Worm (Caenorhabditis elegans) whole organism, mixed stage, embryonic: ENCODE data around the gene str-177.

Source experiments
- M03D4.4 ChIP-seq: sonication (generic microtip); optimal IDR thresholded peaks from 2 replicates; lab custom pipeline; 2017; ENCODE audit warnings: mild to moderate bottlenecking, missing genetic modification characterization, missing compliant biosample characterization
- bed-3 ChIP-seq: fragments of 200-800 bp; sonication (Bioruptor generic); optimal IDR thresholded peaks from 3 replicates; lab custom pipeline; 2018; ENCODE audit warnings: mild to moderate bottlenecking, missing genetic modification characterization, moderate library complexity, missing compliant biosample characterization
- blmp-1 ChIP-seq: fragments of 150-350 bp; optimal IDR thresholded peaks from 2 replicates; lab custom pipeline; 2014; ENCODE audit warnings: missing biosample characterization, missing genetic modification characterization
- ceh-39 ChIP-seq: fragments of 150-350 bp; optimal IDR thresholded peaks from 2 replicates; lab custom pipeline; 2014; ENCODE audit warnings: missing biosample characterization, missing genetic modification characterization
- ceh-43 ChIP-seq: fragments of 200-800 bp; sonication (Bioruptor generic); optimal IDR thresholded peaks from 2 replicates; lab custom pipeline; 2018; ENCODE audit warnings: mild to moderate bottlenecking, missing genetic modification characterization, moderate library complexity, missing compliant biosample characterization
- ceh-83 ChIP-seq: fragments of 200-800 bp; sonication (Bioruptor generic); optimal IDR thresholded peaks from 2 replicates; lab custom pipeline; 2018; ENCODE audit warnings: mild to moderate bottlenecking, missing genetic modification characterization, missing compliant biosample characterization
- ces-1 ChIP-seq: fragments of 150-350 bp; optimal IDR thresholded peaks from 2 replicates; lab custom pipeline; 2014; ENCODE audit warnings: missing biosample characterization, missing genetic modification reagents, missing genetic modification characterization
- cnd-1 ChIP-seq: fragments of 200-800 bp; sonication (Bioruptor generic); optimal IDR thresholded peaks from 2 replicates; lab custom pipeline; 2018; ENCODE audit warnings: mild to moderate bottlenecking, missing genetic modification characterization, missing compliant biosample characterization
- drap-1 ChIP-seq: fragments of 200-800 bp; sonication (Bioruptor generic); optimal IDR thresholded peaks from 3 replicates; lab custom pipeline; 2018; ENCODE audit warnings: mild to moderate bottlenecking, missing genetic modification characterization, missing compliant biosample characterization
- elt-1 ChIP-seq: sonication (generic microtip); optimal IDR thresholded peaks from 2 replicates; lab custom pipeline; 2017; ENCODE audit warnings: missing genetic modification characterization, mild to moderate bottlenecking, missing compliant biosample characterization, antibody characterized with exemption, moderate library complexity, borderline replicate concordance; ENCODE audit not compliant: insufficient read depth
- elt-3 ChIP-seq: fragments of 150-350 bp; optimal IDR thresholded peaks from 2 replicates; lab custom pipeline; 2014; ENCODE audit warnings: missing biosample characterization, missing genetic modification characterization
- ham-2 ChIP-seq: fragments of 200-800 bp; sonication (Bioruptor generic); optimal IDR thresholded peaks from 2 replicates; lab custom pipeline; 2018; ENCODE audit warnings: mild to moderate bottlenecking, missing genetic modification characterization, missing compliant biosample characterization
- hlh-1 ChIP-seq: fragments of 150-350 bp; optimal IDR thresholded peaks from 2 replicates; lab custom pipeline; 2014; ENCODE audit warnings: missing biosample characterization, missing genetic modification reagents, missing genetic modification characterization
- lin-32 ChIP-seq: fragments of 200-800 bp; sonication (Bioruptor generic); optimal IDR thresholded peaks from 2 replicates; lab custom pipeline; 2018; ENCODE audit warnings: mild to moderate bottlenecking, missing genetic modification characterization, missing compliant biosample characterization
- lsy-2 ChIP-seq: fragments of 150-350 bp; optimal IDR thresholded peaks from 2 replicates; lab custom pipeline; 2014; ENCODE audit warnings: missing biosample characterization, missing genetic modification characterization
- mab-5 ChIP-seq: fragments of 150-350 bp; optimal IDR thresholded peaks from 2 replicates; lab custom pipeline; 2014; ENCODE audit warnings: missing biosample characterization, missing genetic modification characterization
- mep-1 ChIP-seq: fragments of 150-350 bp; optimal IDR thresholded peaks from 2 replicates; lab custom pipeline; 2017; ENCODE audit warnings: missing biosample characterization, missing genetic modification reagents, missing genetic modification characterization, inconsistent platforms
- mls-2 ChIP-seq: sonication (generic microtip); optimal IDR thresholded peaks from 2 replicates; lab custom pipeline; 2016; ENCODE audit warnings: mild to moderate bottlenecking, missing genetic modification characterization, moderate library complexity, missing compliant biosample characterization
- nhr-12 ChIP-seq: fragments of 150-350 bp; optimal IDR thresholded peaks from 2 replicates; lab custom pipeline; 2014; ENCODE audit warnings: missing biosample characterization, missing genetic modification characterization
- nhr-237 ChIP-seq: fragments of 150-350 bp; optimal IDR thresholded peaks from 2 replicates; lab custom pipeline; 2014; ENCODE audit warnings: missing biosample characterization, missing genetic modification characterization
- nhr-28 ChIP-seq: fragments of 150-350 bp; optimal IDR thresholded peaks from 2 replicates; lab custom pipeline; 2014; ENCODE audit warnings: missing biosample characterization, missing genetic modification characterization
- nhr-76 ChIP-seq: sonication (generic microtip); optimal IDR thresholded peaks from 2 replicates; lab custom pipeline; 2017; ENCODE audit warnings: missing biosample characterization, missing genetic modification characterization
- sem-2 ChIP-seq: fragments of 200-800 bp; sonication (Bioruptor generic); optimal IDR thresholded peaks from 2 replicates; lab custom pipeline; 2018; ENCODE audit warnings: mild to moderate bottlenecking, missing genetic modification characterization, missing compliant biosample characterization
- snpc-4 ChIP-seq: fragments of 150-350 bp; optimal IDR thresholded peaks from 2 replicates; lab custom pipeline; 2014; ENCODE audit warnings: missing biosample characterization, missing genetic modification characterization
- sptf-1 ChIP-seq: sonication (generic microtip); optimal IDR thresholded peaks from 2 replicates; lab custom pipeline; 2017; ENCODE audit warnings: mild to moderate bottlenecking, missing genetic modification characterization, moderate library complexity, missing compliant biosample characterization
- tbx-8 ChIP-seq: fragments of 200-800 bp; sonication (Bioruptor generic); optimal IDR thresholded peaks from 2 replicates; lab custom pipeline; 2018; ENCODE audit warnings: mild to moderate bottlenecking, missing genetic modification characterization, moderate library complexity, missing compliant biosample characterization
- unc-120 ChIP-seq: sonication (generic microtip); optimal IDR thresholded peaks from 2 replicates; lab custom pipeline; 2017; ENCODE audit warnings: missing genetic modification characterization, missing compliant biosample characterization; ENCODE audit not compliant: poor library complexity, severe bottlenecking
- unc-39 ChIP-seq: fragments of 150-350 bp; optimal IDR thresholded peaks from 2 replicates; lab custom pipeline; 2014; ENCODE audit warnings: missing biosample characterization, missing genetic modification characterization
- unc-62 ChIP-seq: fragments of 150-350 bp; optimal IDR thresholded peaks from 2 replicates; lab custom pipeline; 2014; ENCODE audit warnings: missing biosample characterization, missing genetic modification reagents, missing genetic modification characterization
- zip-8 ChIP-seq: fragments of 150-350 bp; optimal IDR thresholded peaks from 2 replicates; lab custom pipeline; 2014; ENCODE audit warnings: missing biosample characterization, missing genetic modification characterization
- ztf-11 ChIP-seq: fragments of 150-350 bp; optimal IDR thresholded peaks from 2 replicates; lab custom pipeline; 2014; ENCODE audit warnings: missing biosample characterization, missing genetic modification characterization

str-177 gene

ce11 chrV:9172989-9173388 is 25.8 kb downstream of the str-177 start, which contains the start of gene gad-3:
TSS of gene gad-3 (minus strand) at chrV:9173005.
- TF ChIP-seq nhr-76 (tag; lab: Kevin White, UChicago) (no peak), ceh-43 (GFP tag; lab: Kevin White, UChicago) (no peak), ceh-83 (no peak), mab-5 (tag; lab: Kevin White, UChicago) (no peak), M03D4.4 (no peak), nhr-28 (tag; lab: Kevin White, UChicago) (no peak), unc-62 (GFP tag; lab: Kevin White, UChicago) (no peak), bed-3 (no peak), tbx-8 (GFP tag; lab: Kevin White, UChicago) (no peak), nhr-12 (tag; lab: Kevin White, UChicago) (no peak), elt-3 (tag; lab: Kevin White, UChicago) (no peak)

- TF ChIP-seq lsy-2 (tag; lab: Kevin White, UChicago), result no peak
- no peak for TF ChIP-seq sptf-1 (tag; lab: Kevin White, UChicago)
- no peak for TF ChIP-seq unc-120 (tag; lab: Kevin White, UChicago)
- no peak for TF ChIP-seq ceh-83
- TF ChIP-seq ceh-39 (tag; lab: Kevin White, UChicago), result no peak
- no peak for TF ChIP-seq M03D4.4
- TF ChIP-seq ztf-11 (tag; lab: Kevin White, UChicago), result no peak
These were observed 30.7 kb downstream of the str-177 start, which contains the start of gene B0222.11 for ce11 chrV:9168089-9168488. TSS of gene B0222.11 (minus strand) at chrV:9168189.

- no peak for TF ChIP-seq unc-39 (tag; lab: Kevin White, UChicago)
- TF ChIP-seq elt-1 (tag; lab: Kevin White, UChicago), result no peak
- no peak for TF ChIP-seq nhr-28 (tag; lab: Kevin White, UChicago)
- TF ChIP-seq tbx-8 (GFP tag; lab: Kevin White, UChicago), result no peak
- no peak for TF ChIP-seq zip-8
- no peak for TF ChIP-seq ceh-43 (GFP tag; lab: Kevin White, UChicago)
- no peak for TF ChIP-seq hlh-1 (tag; lab: Kevin White, UChicago)
- no peak for TF ChIP-seq unc-120 (tag; lab: Kevin White, UChicago)
- no peak for TF ChIP-seq mls-2 (tag; lab: Kevin White, UChicago)
- no peak for TF ChIP-seq ceh-39 (tag; lab: Kevin White, UChicago)
- TF ChIP-seq ceh-83, result no peak
- TF ChIP-seq bed-3, result no peak
- TF ChIP-seq nhr-237 (tag; lab: Kevin White, UChicago), result no peak
- TF ChIP-seq lsy-2 (tag; lab: Kevin White, UChicago), result no peak
- TF ChIP-seq lin-32, result no peak
- no peak for TF ChIP-seq ztf-11 (tag; lab: Kevin White, UChicago)
- TF ChIP-seq M03D4.4, result no peak
- TF ChIP-seq ham-2 (GFP tag; lab: Kevin White, UChicago), result no peak
These were observed 32.5 kb downstream of the str-177 start for ce11 chrV:9166306-9166705.

ce11 chrV:9165073-9165699 is 33.6 kb downstream of the str-177 start, which contains the start of gene col-10:
TSS of gene col-10 (minus strand) at chrV:9165307.
- no peak for TF ChIP-seq lsy-2 (tag; lab: Kevin White, UChicago)
- peak; percentile 66 for TF ChIP-seq ham-2 (GFP tag; lab: Kevin White, UChicago)
- TF ChIP-seq mab-5 (tag; lab: Kevin White, UChicago), result no peak
- TF ChIP-seq drap-1, result no peak
- TF ChIP-seq ceh-43 (GFP tag; lab: Kevin White, UChicago), result no peak
- TF ChIP-seq ceh-83, result no peak
- no peak for TF ChIP-seq nhr-237 (tag; lab: Kevin White, UChicago)

ce11 chrV:9163897-9164296 is 34.9 kb downstream of the str-177 start:
- TF ChIP-seq nhr-76 (tag; lab: Kevin White, UChicago), result no peak
- no peak for TF ChIP-seq blmp-1
- TF ChIP-seq nhr-28 (tag; lab: Kevin White, UChicago), result no peak
- TF ChIP-seq ces-1, result no peak
- no peak for TF ChIP-seq mep-1 (tag; lab: Kevin White, UChicago)
- TF ChIP-seq cnd-1 (tag; lab: Kevin White, UChicago), result no peak
- TF ChIP-seq mls-2 (tag; lab: Kevin White, UChicago), result no peak
- TF ChIP-seq M03D4.4, result no peak
- TF ChIP-seq unc-120 (tag; lab: Kevin White, UChicago), result no peak
- no peak for TF ChIP-seq sptf-1 (tag; lab: Kevin White, UChicago)
- no peak for TF ChIP-seq elt-3 (tag; lab: Kevin White, UChicago)
- TF ChIP-seq tbx-8 (GFP tag; lab: Kevin White, UChicago), result no peak
- no peak for TF ChIP-seq lsy-2 (tag; lab: Kevin White, UChicago)
- TF ChIP-seq nhr-237 (tag; lab: Kevin White, UChicago), result no peak
- TF ChIP-seq ham-2 (GFP tag; lab: Kevin White, UChicago), result no peak
- TF ChIP-seq ceh-83, result no peak
- no peak for TF ChIP-seq snpc-4 (tag; lab: Kevin White, UChicago)
- no peak for TF ChIP-seq sem-2
